Worm (Caenorhabditis elegans): ENCODE measurements around the gene F58E6.13.

DNA sequence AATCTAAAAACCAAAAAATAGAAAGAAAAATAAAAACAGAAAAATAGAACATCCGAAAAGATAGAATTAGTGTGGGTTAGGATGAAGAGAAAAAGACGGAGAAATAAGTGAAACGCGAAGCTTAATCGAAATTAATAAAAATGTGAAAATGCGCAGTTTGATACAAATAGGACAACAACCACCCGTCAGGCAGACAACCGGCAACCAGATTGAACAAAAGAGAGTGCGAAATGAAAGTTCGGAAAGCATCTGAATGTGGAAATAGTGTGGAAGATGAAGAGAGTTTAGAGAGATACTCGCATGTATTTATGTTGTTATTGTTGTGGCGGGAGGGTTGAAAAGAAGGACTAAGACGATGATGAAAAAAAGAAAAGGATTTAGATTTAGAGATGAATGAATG lies 13.4 kb downstream of the F58E6.13 start:
- TF ChIP-seq him-1 (tag; optimal IDR thresholded peaks at IDR 0.05) (no peak), dao-5 (tag; optimal IDR thresholded peaks at IDR 0.05) (no peak), W03F9.2 (tag; optimal IDR thresholded peaks at IDR 0.05) (no peak)
